Worm (Caenorhabditis elegans) whole organism, young adult: Measurements from ENCODE around the gene F21C10.7.

Experiments used
- B0035.1 ChIP-seq: sonication (generic microtip); optimal IDR thresholded peaks from 2 replicates; lab custom pipeline; 2016; ENCODE audit warnings: missing genetic modification characterization, mild to moderate bottlenecking, missing compliant biosample characterization, missing genotype, missing genetic modification reagents
- D2030.7 ChIP-seq: fragments of 200-800 bp; sonication (Bioruptor generic); IDR thresholded peaks from 2 replicates; pipeline ENCODE4 v1.3.6; 2022; ENCODE audit warnings: missing genetic modification reagents, missing genetic modification characterization, missing compliant biosample characterization
- F49E8.2 ChIP-seq: sonication (generic microtip); optimal IDR thresholded peaks from 3 replicates; lab custom pipeline; 2017; ENCODE audit warnings: missing genetic modification characterization, mild to moderate bottlenecking, missing compliant biosample characterization, antibody characterized with exemption, moderate library complexity; ENCODE audit not compliant: insufficient read depth
- K12H6.12 ChIP-seq: fragments of 200-800 bp; sonication (Bioruptor generic); optimal IDR thresholded peaks from 2 replicates; lab custom pipeline; 2018; ENCODE audit warnings: mild to moderate bottlenecking, missing genetic modification characterization, missing compliant biosample characterization
- Y56A3A.18 ChIP-seq: fragments of 200-800 bp; sonication (Bioruptor generic); IDR thresholded peaks from 2 replicates; pipeline ENCODE4 v1.3.6; 2022; ENCODE audit warnings: missing genetic modification reagents, missing genetic modification characterization, missing compliant biosample characterization
- ama-1 ChIP-seq, 3 experiments: fragments of 150-350 bp in 1 of 3; sonication (generic microtip) in 2 of 3; optimal IDR thresholded peaks; 2 replicates each; lab custom pipeline; 2014 to 2018; ENCODE audit warnings: missing biosample characterization in 2 of 3, missing genetic modification characterization in 2 of 3, missing genetic modification reagents in 2 of 3
- aptf-3 ChIP-seq: fragments of 200-800 bp; sonication (Bioruptor generic); IDR thresholded peaks from 2 replicates; pipeline ENCODE4 v1.3.6; 2022; ENCODE audit warnings: missing genetic modification characterization, missing compliant biosample characterization
- attf-6 ChIP-seq: fragments of 200-800 bp; sonication (Bioruptor generic); IDR thresholded peaks from 2 replicates; pipeline ENCODE4 v1.3.6; 2022; ENCODE audit warnings: missing genetic modification reagents, missing genetic modification characterization, missing compliant biosample characterization
- bed-1 ChIP-seq: fragments of 200-800 bp; sonication (Bioruptor generic); IDR thresholded peaks from 2 replicates; pipeline ENCODE4 v1.3.6; 2022; ENCODE audit warnings: missing genetic modification reagents, missing genetic modification characterization, missing compliant biosample characterization
- cebp-1 ChIP-seq, 2 experiments: fragments of 200-800 bp in 1 of 2; sonication (Bioruptor generic) in 1 of 2; sonication (generic microtip) in 1 of 2; IDR thresholded peaks in 1 of 2; optimal IDR thresholded peaks in 1 of 2; 2 replicates each; pipeline versions ENCODE4 v1.3.6 to Lab custom; 2017 to 2022; ENCODE audit warnings: missing compliant biosample characterization in 2 of 2, missing genetic modification characterization in 2 of 2, mild to moderate bottlenecking in 1 of 2, missing genetic modification reagents in 1 of 2, moderate library complexity in 1 of 2
- cebp-2 ChIP-seq: fragments of 200-800 bp; sonication (Bioruptor generic); IDR thresholded peaks from 2 replicates; pipeline ENCODE4 v1.3.6; 2022; ENCODE audit warnings: missing genetic modification characterization, missing compliant biosample characterization
- ceh-100 ChIP-seq: fragments of 200-800 bp; sonication (Bioruptor generic); IDR thresholded peaks from 2 replicates; pipeline ENCODE4 v1.3.6; 2022; ENCODE audit warnings: missing genetic modification reagents, missing genetic modification characterization, missing compliant biosample characterization
- ceh-40 ChIP-seq: fragments of 200-800 bp; sonication (Bioruptor generic); IDR thresholded peaks from 2 replicates; pipeline ENCODE4 v1.3.6; 2022; ENCODE audit warnings: missing genetic modification characterization, missing compliant biosample characterization
- dox-1 ChIP-seq: fragments of 200-800 bp; sonication (Bioruptor generic); IDR thresholded peaks from 2 replicates; pipeline ENCODE4 v1.3.6; 2022; ENCODE audit warnings: missing genetic modification reagents, missing genetic modification characterization, missing compliant biosample characterization
- egl-44 ChIP-seq: fragments of 200-800 bp; sonication (Bioruptor generic); IDR thresholded peaks from 2 replicates; pipeline ENCODE4 v1.3.6; 2022; ENCODE audit warnings: missing genetic modification reagents, missing genetic modification characterization, missing compliant biosample characterization
- egrh-3 ChIP-seq: fragments of 200-800 bp; sonication (Bioruptor generic); IDR thresholded peaks from 2 replicates; pipeline ENCODE4 v1.3.6; 2022; ENCODE audit warnings: missing genetic modification reagents, missing genetic modification characterization, missing compliant biosample characterization
- ekl-4 ChIP-seq: fragments of 200-800 bp; sonication (Bioruptor generic); IDR thresholded peaks from 2 replicates; pipeline ENCODE4 v1.3.6; 2022; ENCODE audit warnings: missing genetic modification reagents, missing genetic modification characterization, missing compliant biosample characterization
- hlh-12 ChIP-seq: sonication (generic microtip); optimal IDR thresholded peaks from 2 replicates; lab custom pipeline; 2016; ENCODE audit warnings: missing genetic modification characterization, missing compliant biosample characterization
- hmg-1.2 ChIP-seq: fragments of 200-800 bp; sonication (Bioruptor generic); IDR thresholded peaks from 2 replicates; pipeline ENCODE4 v1.3.6; 2022; ENCODE audit warnings: missing genetic modification reagents, missing genetic modification characterization, missing compliant biosample characterization
- hmg-20 ChIP-seq: fragments of 200-800 bp; sonication (Bioruptor generic); IDR thresholded peaks from 2 replicates; pipeline ENCODE4 v1.3.6; 2022; ENCODE audit warnings: missing genetic modification reagents, missing genetic modification characterization, missing compliant biosample characterization
- hsf-1 ChIP-seq: fragments of 200-800 bp; sonication (Bioruptor generic); IDR thresholded peaks from 2 replicates; pipeline ENCODE4 v1.3.6; 2022; ENCODE audit warnings: missing genetic modification reagents, missing genetic modification characterization, missing compliant biosample characterization
- let-607 ChIP-seq, 2 experiments: fragments of 200-800 bp in 1 of 2; sonication (Bioruptor generic) in 1 of 2; sonication (generic microtip) in 1 of 2; optimal IDR thresholded peaks; 2 replicates each; lab custom pipeline; 2016 to 2018; ENCODE audit warnings: mild to moderate bottlenecking in 2 of 2, missing compliant biosample characterization in 2 of 2, missing genetic modification characterization in 2 of 2, moderate library complexity in 2 of 2, missing genotype in 1 of 2
- lin-26 ChIP-seq: fragments of 200-800 bp; sonication (Bioruptor generic); IDR thresholded peaks from 2 replicates; pipeline ENCODE4 v1.3.6; 2022; ENCODE audit warnings: missing genetic modification reagents, missing genetic modification characterization, missing compliant biosample characterization
- lin-54 ChIP-seq: fragments of 200-800 bp; sonication (Bioruptor generic); optimal IDR thresholded peaks from 2 replicates; lab custom pipeline; 2018; ENCODE audit warnings: mild to moderate bottlenecking, missing genetic modification characterization, missing compliant biosample characterization
- madf-6 ChIP-seq: fragments of 200-800 bp; sonication (Bioruptor generic); IDR thresholded peaks from 2 replicates; pipeline ENCODE4 v1.3.6; 2022; ENCODE audit warnings: missing genetic modification reagents, missing genetic modification characterization, missing compliant biosample characterization
- mcd-1 ChIP-seq: fragments of 200-800 bp; sonication (Bioruptor generic); IDR thresholded peaks from 2 replicates; pipeline ENCODE4 v1.3.6; 2022; ENCODE audit warnings: missing genetic modification reagents, missing genetic modification characterization, missing compliant biosample characterization
- mel-28 ChIP-seq: sonication (generic microtip); optimal IDR thresholded peaks from 2 replicates; lab custom pipeline; 2016; ENCODE audit warnings: borderline replicate concordance, mild to moderate bottlenecking, missing genetic modification characterization, missing compliant biosample characterization
- nfyb-1 ChIP-seq: fragments of 200-800 bp; sonication (Bioruptor generic); IDR thresholded peaks from 2 replicates; pipeline ENCODE4 v1.3.6; 2022; ENCODE audit warnings: missing genetic modification reagents, missing genetic modification characterization, missing compliant biosample characterization
- pbrm-1 ChIP-seq: fragments of 200-800 bp; sonication (Bioruptor generic); IDR thresholded peaks from 2 replicates; pipeline ENCODE4 v1.3.6; 2022; ENCODE audit warnings: missing genetic modification reagents, missing genetic modification characterization, missing compliant biosample characterization
- rcor-1 ChIP-seq: fragments of 200-800 bp; sonication (Bioruptor generic); IDR thresholded peaks from 2 replicates; pipeline ENCODE4 v1.3.6; 2022; ENCODE audit warnings: missing genetic modification reagents, missing genetic modification characterization, missing compliant biosample characterization
- repo-1 ChIP-seq: sonication (generic microtip); optimal IDR thresholded peaks from 2 replicates; lab custom pipeline; 2017; ENCODE audit warnings: mild to moderate bottlenecking, missing genetic modification characterization, missing compliant biosample characterization
- snpc-1.1 ChIP-seq: sonication (generic microtip); optimal IDR thresholded peaks from 2 replicates; lab custom pipeline; 2017; ENCODE audit warnings: missing genetic modification characterization, mild to moderate bottlenecking, missing compliant biosample characterization, antibody characterized with exemption, moderate library complexity, missing genotype, missing genetic modification reagents; ENCODE audit not compliant: insufficient read depth
- snpc-4 ChIP-seq, 5 experiments: fragments of 150-350 bp in 1 of 5; sonication (generic microtip) in 4 of 5; optimal IDR thresholded peaks; 2 replicates each; lab custom pipeline; 2014 to 2018; ENCODE audit warnings: missing genetic modification characterization in 5 of 5, missing biosample characterization in 3 of 5, antibody characterized with exemption in 2 of 5, mild to moderate bottlenecking in 2 of 5, missing compliant biosample characterization in 2 of 5, missing genotype in 2 of 5, moderate library complexity in 2 of 5, missing genetic modification reagents in 1 of 5
- tbp1 ChIP-seq: fragments of 200-800 bp; sonication (Bioruptor generic); optimal IDR thresholded peaks from 2 replicates; lab custom pipeline; 2018; ENCODE audit warnings: mild to moderate bottlenecking, missing genetic modification characterization, missing compliant biosample characterization
- tbx-9 ChIP-seq: sonication (generic microtip); optimal IDR thresholded peaks from 2 replicates; lab custom pipeline; 2016; ENCODE audit warnings: borderline replicate concordance, missing genetic modification characterization, inconsistent platforms, missing compliant biosample characterization
- unc-62 ChIP-seq: fragments of 150-350 bp; optimal IDR thresholded peaks from 2 replicates; lab custom pipeline; 2014; ENCODE audit warnings: missing biosample characterization, missing genetic modification reagents, missing genetic modification characterization
- zfh-2 ChIP-seq: fragments of 200-800 bp; sonication (Bioruptor generic); conservative IDR thresholded peaks from 2 replicates; pipeline ENCODE4 v1.3.6; 2022; ENCODE audit warnings: missing genetic modification reagents, missing genetic modification characterization, missing compliant biosample characterization
- zim-3 ChIP-seq: sonication (generic microtip); optimal IDR thresholded peaks from 2 replicates; lab custom pipeline; 2017; ENCODE audit warnings: mild to moderate bottlenecking, missing genetic modification characterization, moderate library complexity, missing compliant biosample characterization
- ztf-26 ChIP-seq: sonication (generic microtip); optimal IDR thresholded peaks from 2 replicates; lab custom pipeline; 2017; ENCODE audit warnings: missing genetic modification characterization, missing compliant biosample characterization
- ztf-6 ChIP-seq: fragments of 200-800 bp; sonication (Bioruptor generic); IDR thresholded peaks from 2 replicates; pipeline ENCODE4 v1.3.6; 2022; ENCODE audit warnings: missing genetic modification reagents, missing genetic modification characterization, missing compliant biosample characterization

F21C10.7 gene

DNA sequence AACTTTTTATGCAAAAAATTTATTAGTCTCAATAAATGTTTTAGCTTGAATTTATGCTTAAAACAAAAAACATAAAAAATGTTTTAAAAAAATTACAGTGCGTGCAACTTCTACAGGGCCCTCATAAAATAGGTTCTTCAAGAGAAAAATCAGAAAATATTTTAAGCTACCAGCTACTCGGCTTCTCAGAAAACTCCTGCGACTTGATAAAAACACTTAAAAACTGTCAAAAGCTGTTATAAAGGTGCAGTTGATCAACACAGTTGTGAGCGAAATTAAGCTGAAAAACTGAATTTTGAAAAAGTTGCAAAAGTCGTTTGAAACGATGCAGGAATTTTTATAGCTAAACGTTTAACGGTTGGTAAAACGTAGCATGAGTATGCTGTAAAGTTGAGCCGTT lies 23.8 kb upstream of the F21C10.7 start:
- TF ChIP-seq ceh-40 (GFP tag; lab: Robert Waterston, UW) (peak; percentile 69; the same call in 1 of the 2 replicates), B0035.1 (tag; lab: Kevin White, UChicago) (no peak), ceh-100 (GFP tag; lab: Robert Waterston, UW) (peak; percentile 14; the same call in 1 of the 2 replicates), let-607 (tag; optimal IDR thresholded peaks at IDR 0.05; lab: Kevin White, UChicago) (peak in 1 of 2 experiments; percentile 19), lin-54 (GFP tag; lab: Kevin White, UChicago) (peak; percentile 4), mel-28 (tag; lab: Kevin White, UChicago) (no peak), nfyb-1 (GFP tag; lab: Robert Waterston, UW) (peak; percentile 32), K12H6.12 (tag; lab: Kevin White, UChicago) (peak; percentile 24), repo-1 (tag; lab: Kevin White, UChicago) (peak; percentile 10), unc-62 (GFP tag; lab: Kevin White, UChicago) (no peak), hmg-1.2 (GFP tag; lab: Robert Waterston, UW) (peak; percentile 34; the same call in 1 of the 2 replicates), egl-44 (0 out of 2 replicates have a peak, but pooled peaks have one; percentile 20), ztf-6 (GFP tag; lab: Robert Waterston, UW) (no peak), aptf-3 (0 out of 2 replicates have a peak, but pooled peaks have one; percentile 53), lin-26 (peak; percentile 37; the same call in 1 of the 2 replicates), cebp-1 (GFP tag; IDR thresholded peaks at IDR 0.05; lab: Robert Waterston, UW) (no peak), cebp-1 (tag; optimal IDR thresholded peaks at IDR 0.05; lab: Kevin White, UChicago) (peak; percentile 10), dox-1 (GFP tag; lab: Robert Waterston, UW) (peak; percentile 87), ama-1 (optimal IDR thresholded peaks at IDR 0.05; lab: Kevin White, UChicago) (peak; percentile 82), ama-1 (GFP tag; optimal IDR thresholded peaks at IDR 0.05; lab: Kevin White, UChicago) (no peak), zim-3 (tag; lab: Kevin White, UChicago) (peak; percentile 18), pbrm-1 (GFP tag; lab: Robert Waterston, UW) (0 out of 2 replicates have a peak, but pooled peaks have one; percentile 52), egrh-3 (GFP tag; lab: Robert Waterston, UW) (0 out of 2 replicates have a peak, but pooled peaks have one; percentile 19), tbx-9 (tag; lab: Kevin White, UChicago) (no peak), tbp1 (GFP tag; lab: Kevin White, UChicago) (peak; percentile 21), cebp-2 (GFP tag; lab: Robert Waterston, UW) (0 out of 2 replicates have a peak, but pooled peaks have one; percentile 5), ztf-26 (peak; percentile 48)

ce11 chrV:9090824-9091798 lies 21.5 kb upstream of the F21C10.7 start:
- TF ChIP-seq hmg-20 (GFP tag; lab: Robert Waterston, UW) (peak; percentile 11; the same call in 1 of the 2 replicates), aptf-3 (peak; percentile 81; the same call in 1 of the 2 replicates), snpc-1.1 (tag; lab: Kevin White, UChicago) (peak; percentile 79), D2030.7 (peak; percentile 48; the same call in 1 of the 2 replicates), hlh-12 (tag; lab: Kevin White, UChicago) (peak; percentile 30), Y56A3A.18 (GFP tag; lab: Robert Waterston, UW) (peak; percentile 43; the same call in 1 of the 2 replicates), madf-6 (GFP tag; lab: Robert Waterston, UW) (peak; percentile 60), ekl-4 (peak; percentile 61; the same call in 1 of the 2 replicates), tbp1 (GFP tag; lab: Kevin White, UChicago) (peak; percentile 49), F49E8.2 (tag; lab: Kevin White, UChicago) (peak; percentile 2), attf-6 (GFP tag; lab: Robert Waterston, UW) (peak; percentile 77), ceh-100 (GFP tag; lab: Robert Waterston, UW) (peak; percentile 16; the same call in 1 of the 2 replicates), mcd-1 (GFP tag; lab: Robert Waterston, UW) (peak; percentile 39; the same call in 1 of the 2 replicates), hsf-1 (GFP tag; lab: Robert Waterston, UW) (peak; percentile 58), rcor-1 (GFP tag; lab: Robert Waterston, UW) (peak; percentile 54), bed-1 (0 out of 2 replicates have a peak, but pooled peaks have one; percentile 62), dox-1 (GFP tag; lab: Robert Waterston, UW) (peak; percentile 55), lin-26 (peak; percentile 43; the same call in 1 of the 2 replicates), hmg-1.2 (GFP tag; lab: Robert Waterston, UW) (peak; percentile 53), snpc-4 (GFP tag; optimal IDR thresholded peaks at IDR 0.05; lab: Kevin White, UChicago) (peak; percentile 58), snpc-4 (tag; optimal IDR thresholded peaks at IDR 0.05; lab: Kevin White, UChicago) (peak in 3 of 4 experiments; percentile 53 to 79 (median 66)), zfh-2 (GFP tag; lab: Robert Waterston, UW) (0 out of 2 replicates have a peak, but pooled peaks have one; percentile 36)
